Fruit fly (Drosophila melanogaster) whole organism, embryonic: Measurements from ENCODE around the gene Cht5.
A peak's percentile ranks its signal among the peaks of the same experiment; 100 is the strongest.

Experiments
- Abd-B ChIP-seq: fragments of 200-800 bp; sonication (Bioruptor generic); optimal IDR thresholded peaks from 2 replicates; lab custom pipeline; 2018; ENCODE audit warnings: missing biosample characterization, mild to moderate bottlenecking, missing genetic modification characterization, moderate library complexity
- Awh ChIP-seq: fragments of 200-800 bp; sonication (Bioruptor generic); IDR thresholded peaks from 2 replicates; pipeline ENCODE4, ENCODE4 v1.3.6; 2022; ENCODE audit warnings: missing biosample characterization, missing genetic modification characterization
- CG10147 ChIP-seq: fragments of 200-800 bp; sonication (Bioruptor generic); optimal IDR thresholded peaks from 2 replicates; lab custom pipeline; 2019; ENCODE audit warnings: missing biosample characterization, mild to moderate bottlenecking, missing genetic modification characterization, moderate library complexity
- CG10267 ChIP-seq: fragments of 200-800 bp; sonication (Bioruptor generic); optimal IDR thresholded peaks from 2 replicates; lab custom pipeline; 2018; ENCODE audit warnings: missing biosample characterization, mild to moderate bottlenecking, missing genetic modification characterization, moderate library complexity
- CG10979 ChIP-seq: fragments of 200-800 bp; sonication (Bioruptor generic); optimal IDR thresholded peaks from 2 replicates; lab custom pipeline; 2018; ENCODE audit warnings: missing biosample characterization, mild to moderate bottlenecking, missing genetic modification characterization, moderate library complexity
- CG11560 ChIP-seq: fragments of 200-800 bp; sonication (Bioruptor generic); IDR thresholded peaks from 3 replicates; pipeline ENCODE4 v1.3.6; 2022; ENCODE audit warnings: missing biosample characterization, missing genetic modification characterization
- CG14441 ChIP-seq: fragments of 200-800 bp; sonication (Bioruptor generic); IDR thresholded peaks from 2 replicates; pipeline ENCODE4 v1.3.6; 2022; ENCODE audit warnings: missing biosample characterization, missing genetic modification characterization
- CG14710 ChIP-seq: fragments of 200-800 bp; sonication (Bioruptor generic); optimal IDR thresholded peaks from 3 replicates; lab custom pipeline; 2019; ENCODE audit warnings: missing biosample characterization, mild to moderate bottlenecking, missing genetic modification characterization, moderate library complexity
- CG16815 ChIP-seq: fragments of 200-800 bp; sonication (Bioruptor generic); optimal IDR thresholded peaks from 3 replicates; lab custom pipeline; 2017; ENCODE audit warnings: missing biosample characterization, mild to moderate bottlenecking, missing genetic modification characterization
- CG17385 ChIP-seq: fragments of 200-800 bp; sonication (Bioruptor generic); optimal IDR thresholded peaks from 3 replicates; lab custom pipeline; 2018; ENCODE audit warnings: missing biosample characterization, mild to moderate bottlenecking, missing genetic modification characterization
- CG3065 ChIP-seq: fragments of 200-800 bp; sonication (Bioruptor generic); optimal IDR thresholded peaks from 2 replicates; lab custom pipeline; 2016; ENCODE audit warnings: missing biosample characterization, missing genetic modification characterization
- CG31224 ChIP-seq: fragments of 200-800 bp; sonication (Bioruptor generic); IDR thresholded peaks from 2 replicates; pipeline ENCODE4 v1.3.6; 2022; ENCODE audit warnings: missing biosample characterization, missing genetic modification characterization
- CG33557 ChIP-seq: fragments of 200-800 bp; sonication (Bioruptor generic); optimal IDR thresholded peaks from 2 replicates; lab custom pipeline; 2019; ENCODE audit warnings: missing biosample characterization, mild to moderate bottlenecking, missing genetic modification characterization, moderate library complexity
- CG34224 ChIP-seq: fragments of 200-800 bp; sonication (Bioruptor generic); IDR thresholded peaks from 3 replicates; pipeline ENCODE4 v1.3.6; 2022; ENCODE audit warnings: missing biosample characterization, missing genetic modification characterization; ENCODE audit not compliant: partially characterized antibody
- CG3726 ChIP-seq: fragments of 200-800 bp; sonication (Bioruptor generic); IDR thresholded peaks from 3 replicates; pipeline ENCODE4, ENCODE4 v1.3.6; 2022; ENCODE audit warnings: missing biosample characterization, missing genetic modification characterization
- CG3838 ChIP-seq: fragments of 200-800 bp; sonication (Bioruptor generic); optimal IDR thresholded peaks from 3 replicates; lab custom pipeline; 2016; ENCODE audit warnings: missing biosample characterization, missing genetic modification characterization
- CG6683 ChIP-seq: fragments of 200-800 bp; sonication (Bioruptor generic); optimal IDR thresholded peaks from 2 replicates; lab custom pipeline; 2017; ENCODE audit warnings: missing biosample characterization, mild to moderate bottlenecking, missing genetic modification characterization, missing genetic modification reagents
- CG7556 ChIP-seq: fragments of 200-800 bp; sonication (Bioruptor generic); optimal IDR thresholded peaks from 2 replicates; lab custom pipeline; 2017; ENCODE audit warnings: missing biosample characterization, mild to moderate bottlenecking, missing genetic modification characterization
- CG9727 ChIP-seq: fragments of 200-800 bp; sonication (Bioruptor generic); optimal IDR thresholded peaks from 3 replicates; lab custom pipeline; 2017; ENCODE audit warnings: missing biosample characterization, mild to moderate bottlenecking, missing genetic modification characterization
- Deaf1 ChIP-seq: fragments of 200-800 bp; optimal IDR thresholded peaks from 3 replicates; lab custom pipeline; 2019; ENCODE audit warnings: missing biosample characterization, mild to moderate bottlenecking, missing genetic modification characterization, moderate library complexity
- Drgx ChIP-seq: fragments of 200-800 bp; sonication (Bioruptor generic); IDR thresholded peaks from 2 replicates; pipeline ENCODE4 v1.3.6; 2022; ENCODE audit warnings: missing biosample characterization, missing genetic modification characterization
- E2f1 ChIP-seq: fragments of 200-800 bp; sonication (Bioruptor generic); IDR thresholded peaks from 2 replicates; pipeline ENCODE4 v1.3.6; 2022; ENCODE audit warnings: missing biosample characterization, missing genetic modification characterization
- Ets65A ChIP-seq: fragments of 200-800 bp; sonication (Bioruptor generic); peaks from one replicate; lab custom pipeline; 2016; ENCODE audit warnings: missing biosample characterization, missing genetic modification characterization
- Fer3 ChIP-seq: fragments of 200-800 bp; sonication (Bioruptor generic); optimal IDR thresholded peaks from 2 replicates; lab custom pipeline; 2018; ENCODE audit warnings: missing biosample characterization, mild to moderate bottlenecking, missing genetic modification characterization, moderate library complexity
- Lhr ChIP-seq: fragments of 200-800 bp; sonication (Bioruptor generic); optimal IDR thresholded peaks from 3 replicates; lab custom pipeline; 2017; ENCODE audit warnings: mild to moderate bottlenecking, missing biosample characterization, missing genetic modification reagents, missing genetic modification characterization
- Lim3 ChIP-seq: fragments of 200-800 bp; sonication (Bioruptor generic); IDR thresholded peaks from 2 replicates; pipeline ENCODE4 v1.3.6; 2022; ENCODE audit warnings: missing biosample characterization, missing genetic modification characterization
- Neu2 ChIP-seq: fragments of 200-800 bp; sonication (Bioruptor generic); optimal IDR thresholded peaks from 3 replicates; lab custom pipeline; 2016; ENCODE audit warnings: missing biosample characterization, missing genetic modification characterization, borderline replicate concordance
- Oli ChIP-seq: fragments of 200-800 bp; sonication (Bioruptor generic); optimal IDR thresholded peaks from 2 replicates; lab custom pipeline; 2018; ENCODE audit warnings: missing biosample characterization, mild to moderate bottlenecking, missing genetic modification characterization, moderate library complexity
- Ptx1 ChIP-seq: fragments of 200-800 bp; sonication (Bioruptor generic); IDR thresholded peaks from 2 replicates; pipeline ENCODE4 v1.3.6; 2022; ENCODE audit warnings: missing biosample characterization, missing genetic modification characterization
- Sox102F ChIP-seq: fragments of 200-800 bp; sonication (Bioruptor generic); optimal IDR thresholded peaks from 2 replicates; lab custom pipeline; 2018; ENCODE audit warnings: missing biosample characterization, mild to moderate bottlenecking, missing genetic modification characterization, moderate library complexity
- Xrp1 ChIP-seq: fragments of 200-800 bp; sonication (Bioruptor generic); IDR thresholded peaks from 2 replicates; pipeline ENCODE4 v1.3.6; 2022; ENCODE audit warnings: missing biosample characterization, missing genetic modification characterization
- YL-1 ChIP-seq: fragments of 200-800 bp; sonication (Bioruptor generic); optimal IDR thresholded peaks from 3 replicates; lab custom pipeline; 2017; ENCODE audit warnings: missing biosample characterization, mild to moderate bottlenecking, missing genetic modification characterization
- ac ChIP-seq: fragments of 200-800 bp; sonication (Bioruptor generic); optimal IDR thresholded peaks from 3 replicates; lab custom pipeline; 2017; ENCODE audit warnings: missing biosample characterization, mild to moderate bottlenecking, missing genetic modification characterization
- az2 ChIP-seq: fragments of 200-800 bp; sonication (Bioruptor generic); optimal IDR thresholded peaks from 3 replicates; lab custom pipeline; 2016; ENCODE audit warnings: missing biosample characterization, missing genetic modification characterization
- bsh ChIP-seq, 2 experiments: fragments of 200-800 bp; sonication (Bioruptor generic); optimal IDR thresholded peaks; 2 replicates each; lab custom pipeline; 2017 to 2018; ENCODE audit warnings: mild to moderate bottlenecking in 2 of 2, missing biosample characterization in 2 of 2, missing genetic modification characterization in 2 of 2, moderate library complexity in 1 of 2
- corto ChIP-seq: fragments of 200-800 bp; sonication (Bioruptor generic); optimal IDR thresholded peaks from 2 replicates; lab custom pipeline; 2016; ENCODE audit warnings: missing biosample characterization, mild to moderate bottlenecking, missing genetic modification characterization, moderate library complexity
- crol ChIP-seq: fragments of 200-800 bp; sonication (Bioruptor generic); IDR thresholded peaks from 2 replicates; pipeline ENCODE4 v1.3.6; 2022; ENCODE audit warnings: missing biosample characterization, missing genetic modification characterization
- dmrt99B ChIP-seq: fragments of 200-800 bp; sonication (Bioruptor generic); optimal IDR thresholded peaks from 2 replicates; lab custom pipeline; 2018; ENCODE audit warnings: missing biosample characterization, mild to moderate bottlenecking, missing genetic modification characterization, moderate library complexity
- emc ChIP-seq: fragments of 200-800 bp; sonication (Bioruptor generic); optimal IDR thresholded peaks from 2 replicates; lab custom pipeline; 2016; ENCODE audit warnings: missing biosample characterization, missing genetic modification characterization
- esg ChIP-seq: fragments of 200-800 bp; sonication (Bioruptor generic); conservative IDR thresholded peaks from 2 replicates; pipeline ENCODE4 v1.3.6; 2022; ENCODE audit warnings: missing biosample characterization, missing genetic modification characterization
- gem ChIP-seq: fragments of 200-800 bp; sonication (Bioruptor generic); optimal IDR thresholded peaks from 2 replicates; lab custom pipeline; 2019; ENCODE audit warnings: missing biosample characterization, mild to moderate bottlenecking, missing genetic modification characterization, moderate library complexity
- gsb-n ChIP-seq: fragments of 200-800 bp; sonication (Bioruptor generic); optimal IDR thresholded peaks from 3 replicates; lab custom pipeline; 2018; ENCODE audit warnings: missing biosample characterization, mild to moderate bottlenecking, missing genetic modification characterization
- hkb ChIP-seq, 2 experiments: fragments of 200-800 bp in 1 of 2; fragments of >200 bp in 1 of 2; sonication (Bioruptor generic) in 1 of 2; IDR thresholded peaks in 1 of 2; optimal IDR thresholded peaks in 1 of 2; 2 replicates each; pipeline versions ENCODE4 v1.3.6 to Lab custom; 2017 to 2022; ENCODE audit warnings: missing biosample characterization in 1 of 2, missing genetic modification characterization in 1 of 2
- kni ChIP-seq: fragments of 200-800 bp; sonication (Bioruptor generic); optimal IDR thresholded peaks from 3 replicates; lab custom pipeline; 2017; ENCODE audit warnings: mild to moderate bottlenecking, missing biosample characterization, missing genetic modification reagents, missing genetic modification characterization
- mam ChIP-seq: fragments of 200-800 bp; sonication (Bioruptor generic); optimal IDR thresholded peaks from 3 replicates; lab custom pipeline; 2016; ENCODE audit warnings: missing biosample characterization, missing genetic modification characterization
- mld ChIP-seq: fragments of 200-800 bp; sonication (Bioruptor generic); IDR thresholded peaks from 3 replicates; pipeline ENCODE4 v1.3.6; 2022; ENCODE audit warnings: missing biosample characterization, missing genetic modification characterization; ENCODE audit not compliant: partially characterized antibody
- oc ChIP-seq: fragments of 200-800 bp; sonication (Bioruptor generic); optimal IDR thresholded peaks from 2 replicates; lab custom pipeline; 2018; ENCODE audit warnings: missing biosample characterization, mild to moderate bottlenecking, missing genetic modification characterization, moderate library complexity
- pros ChIP-seq: fragments of 200-800 bp; sonication (Bioruptor generic); optimal IDR thresholded peaks from 3 replicates; lab custom pipeline; 2019; ENCODE audit warnings: missing biosample characterization, mild to moderate bottlenecking, missing genetic modification characterization, moderate library complexity
- slbo ChIP-seq: fragments of 200-800 bp; sonication (Bioruptor generic); IDR thresholded peaks from 2 replicates; pipeline ENCODE4 v1.3.6; 2022; ENCODE audit warnings: missing biosample characterization, missing genetic modification characterization
- zf30C ChIP-seq: fragments of 200-800 bp; sonication (Bioruptor generic); optimal IDR thresholded peaks from 3 replicates; lab custom pipeline; 2018; ENCODE audit warnings: missing biosample characterization, mild to moderate bottlenecking, missing genetic modification characterization

The Cht5 gene

dm6 chr3R:13797269-13797677, 29.9 kb downstream of the Cht5 start (continued):
- TF ChIP-seq pros (GFP tag; lab: Kevin White, UChicago): no peak
- TF ChIP-seq az2 (GFP tag; lab: Kevin White, UChicago): no peak
- no peak for TF ChIP-seq kni
- no peak for TF ChIP-seq CG34224 (GFP tag; lab: Robert Waterston, UW)
- no peak for TF ChIP-seq E2f1
- TF ChIP-seq emc (GFP tag; lab: Kevin White, UChicago): no peak
- no peak for TF ChIP-seq Lim3 (GFP tag; lab: Robert Waterston, UW)
- TF ChIP-seq CG14710: peak; percentile 8
- TF ChIP-seq CG3065 (GFP tag; lab: Kevin White, UChicago): peak; percentile 67
- TF ChIP-seq oc: no peak
- TF ChIP-seq CG3726 (GFP tag; lab: Robert Waterston, UW): no peak
- no peak for TF ChIP-seq CG16815 (GFP tag; lab: Kevin White, UChicago)
- 0 out of 2 replicates have a peak, but pooled peaks have one; percentile 12 for TF ChIP-seq Ptx1
- TF ChIP-seq CG10147 (GFP tag; lab: Kevin White, UChicago): no peak
- TF ChIP-seq CG33557: no peak
- no peak for TF ChIP-seq CG14441 (GFP tag; lab: Robert Waterston, UW)
- TF ChIP-seq CG7556 (GFP tag; lab: Kevin White, UChicago): peak; percentile 22
- TF ChIP-seq mld (GFP tag; lab: Robert Waterston, UW): no peak
- peak in 1 of 2 experiments; percentile 51 for TF ChIP-seq bsh (GFP tag; optimal IDR thresholded peaks at IDR 0.05; lab: Kevin White, UChicago)
- no peak for TF ChIP-seq Lhr (GFP tag; lab: Kevin White, UChicago)
- no peak for TF ChIP-seq YL-1 (GFP tag; lab: Kevin White, UChicago)
- TF ChIP-seq CG9727 (GFP tag; lab: Kevin White, UChicago): no peak
- TF ChIP-seq gem: peak; percentile 28
- no peak for TF ChIP-seq CG10267 (tag; lab: Kevin White, UChicago)
- TF ChIP-seq CG6683: no peak
- TF ChIP-seq zf30C (GFP tag; lab: Kevin White, UChicago): peak; percentile 23
- no peak for TF ChIP-seq Abd-B
- TF ChIP-seq CG31224 (GFP tag; lab: Robert Waterston, UW): 0 out of 2 replicates have a peak, but pooled peaks have one; percentile 1
- TF ChIP-seq Sox102F (GFP tag; lab: Kevin White, UChicago): peak; percentile 28
- no peak for TF ChIP-seq CG11560 (tag; lab: Robert Waterston, UW)
- peak; percentile 65 for TF ChIP-seq Drgx (GFP tag; lab: Robert Waterston, UW)
- no peak for TF ChIP-seq Deaf1 (tag; lab: Kevin White, UChicago)
- no peak for TF ChIP-seq crol (GFP tag; lab: Robert Waterston, UW)
- TF ChIP-seq Awh (GFP tag; lab: Robert Waterston, UW): peak; percentile 55; the same call in 1 of the 2 replicates
- TF ChIP-seq mam: no peak
- no peak for TF ChIP-seq ac (GFP tag; lab: Kevin White, UChicago)
- TF ChIP-seq hkb (optimal IDR thresholded peaks at IDR 0.05; lab: Kevin White, UChicago): no peak
- no peak for TF ChIP-seq hkb (GFP tag; IDR thresholded peaks at IDR 0.05; lab: Robert Waterston, UW)
- no peak for TF ChIP-seq CG3838 (GFP tag; lab: Kevin White, UChicago)
- TF ChIP-seq Oli (tag; lab: Kevin White, UChicago): peak; percentile 1
- TF ChIP-seq Ets65A (GFP tag; lab: Kevin White, UChicago): no peak
- TF ChIP-seq slbo: no peak
- no peak for TF ChIP-seq corto (GFP tag; lab: Kevin White, UChicago)
- TF ChIP-seq Neu2 (GFP tag; lab: Kevin White, UChicago): no peak
- TF ChIP-seq gsb-n (tag; lab: Kevin White, UChicago): peak; percentile 30
- peak; percentile 31 for TF ChIP-seq CG10979
- no peak for TF ChIP-seq Fer3 (tag; lab: Kevin White, UChicago)
- no peak for TF ChIP-seq Xrp1 (GFP tag; lab: Robert Waterston, UW)
- TF ChIP-seq esg (GFP tag; lab: Robert Waterston, UW): 0 out of 2 replicates have a peak, but pooled peaks have one; percentile 15
- TF ChIP-seq dmrt99B (tag; lab: Kevin White, UChicago): peak; percentile 23
- no peak for TF ChIP-seq CG17385 (GFP tag; lab: Kevin White, UChicago)
